Worm (Caenorhabditis elegans) whole organism, young adult: Measurements from ENCODE around the gene mltn-1.

Experiments used
- F33H1.4 ChIP-seq: fragments of 200-800 bp; sonication (Bioruptor generic); IDR thresholded peaks from 2 replicates; pipeline ENCODE4 v1.3.6; 2022; ENCODE audit warnings: missing genetic modification reagents, missing genetic modification characterization, missing compliant biosample characterization
- F52B5.7 ChIP-seq: sonication (generic microtip); optimal IDR thresholded peaks from 2 replicates; lab custom pipeline; 2016; ENCODE audit warnings: mild to moderate bottlenecking, missing genetic modification characterization, missing compliant biosample characterization
- F57C9.4 ChIP-seq: sonication (generic microtip); optimal IDR thresholded peaks from 2 replicates; lab custom pipeline; 2017; ENCODE audit warnings: mild to moderate bottlenecking, missing genetic modification characterization, missing compliant biosample characterization
- K12H6.12 ChIP-seq: fragments of 200-800 bp; sonication (Bioruptor generic); optimal IDR thresholded peaks from 2 replicates; lab custom pipeline; 2018; ENCODE audit warnings: mild to moderate bottlenecking, missing genetic modification characterization, missing compliant biosample characterization
- Y56A3A.18 ChIP-seq: fragments of 200-800 bp; sonication (Bioruptor generic); IDR thresholded peaks from 2 replicates; pipeline ENCODE4 v1.3.6; 2022; ENCODE audit warnings: missing genetic modification reagents, missing genetic modification characterization, missing compliant biosample characterization
- attf-3 ChIP-seq: fragments of 200-800 bp; sonication (Bioruptor generic); conservative IDR thresholded peaks from 2 replicates; pipeline ENCODE4 v1.3.6; 2022; ENCODE audit warnings: missing genetic modification reagents, missing genetic modification characterization, missing compliant biosample characterization
- bed-2 ChIP-seq: fragments of 200-800 bp; sonication (Bioruptor generic); IDR thresholded peaks from 2 replicates; pipeline ENCODE4 v1.3.6; 2022; ENCODE audit warnings: missing genetic modification reagents, missing genetic modification characterization, missing compliant biosample characterization
- ceh-79 ChIP-seq: sonication (generic microtip); optimal IDR thresholded peaks from 2 replicates; lab custom pipeline; 2017; ENCODE audit warnings: mild to moderate bottlenecking, missing genetic modification characterization, missing compliant biosample characterization
- die-1 ChIP-seq: sonication (generic microtip); optimal IDR thresholded peaks from 2 replicates; lab custom pipeline; 2016; ENCODE audit warnings: missing genotype, mild to moderate bottlenecking, missing genetic modification characterization, missing compliant biosample characterization
- dox-1 ChIP-seq: fragments of 200-800 bp; sonication (Bioruptor generic); IDR thresholded peaks from 2 replicates; pipeline ENCODE4 v1.3.6; 2022; ENCODE audit warnings: missing genetic modification reagents, missing genetic modification characterization, missing compliant biosample characterization
- egrh-3 ChIP-seq: fragments of 200-800 bp; sonication (Bioruptor generic); IDR thresholded peaks from 2 replicates; pipeline ENCODE4 v1.3.6; 2022; ENCODE audit warnings: missing genetic modification reagents, missing genetic modification characterization, missing compliant biosample characterization
- ekl-4 ChIP-seq: fragments of 200-800 bp; sonication (Bioruptor generic); IDR thresholded peaks from 2 replicates; pipeline ENCODE4 v1.3.6; 2022; ENCODE audit warnings: missing genetic modification reagents, missing genetic modification characterization, missing compliant biosample characterization
- him-1 ChIP-seq: sonication (generic microtip); optimal IDR thresholded peaks from 2 replicates; lab custom pipeline; 2016; ENCODE audit warnings: missing genotype, missing genetic modification reagents, missing genetic modification characterization, missing compliant biosample characterization
- let-607 ChIP-seq, 2 experiments: fragments of 200-800 bp in 1 of 2; sonication (Bioruptor generic) in 1 of 2; sonication (generic microtip) in 1 of 2; optimal IDR thresholded peaks; 2 replicates each; lab custom pipeline; 2016 to 2018; ENCODE audit warnings: mild to moderate bottlenecking in 2 of 2, missing compliant biosample characterization in 2 of 2, missing genetic modification characterization in 2 of 2, moderate library complexity in 2 of 2, missing genotype in 1 of 2
- lir-1 ChIP-seq: fragments of 200-800 bp; sonication (Bioruptor generic); conservative IDR thresholded peaks from 2 replicates; pipeline ENCODE4 v1.3.6; 2022; ENCODE audit warnings: missing genetic modification reagents, missing genetic modification characterization, missing compliant biosample characterization
- lsl-1 ChIP-seq: fragments of 200-800 bp; sonication (Bioruptor generic); optimal IDR thresholded peaks from 2 replicates; lab custom pipeline; 2018; ENCODE audit warnings: mild to moderate bottlenecking, missing genetic modification characterization, moderate library complexity, missing compliant biosample characterization
- mel-28 ChIP-seq: sonication (generic microtip); optimal IDR thresholded peaks from 2 replicates; lab custom pipeline; 2016; ENCODE audit warnings: borderline replicate concordance, mild to moderate bottlenecking, missing genetic modification characterization, missing compliant biosample characterization
- tbp1 ChIP-seq: fragments of 200-800 bp; sonication (Bioruptor generic); optimal IDR thresholded peaks from 2 replicates; lab custom pipeline; 2018; ENCODE audit warnings: mild to moderate bottlenecking, missing genetic modification characterization, missing compliant biosample characterization
- zfh-2 ChIP-seq: fragments of 200-800 bp; sonication (Bioruptor generic); conservative IDR thresholded peaks from 2 replicates; pipeline ENCODE4 v1.3.6; 2022; ENCODE audit warnings: missing genetic modification reagents, missing genetic modification characterization, missing compliant biosample characterization
- ztf-26 ChIP-seq: sonication (generic microtip); optimal IDR thresholded peaks from 2 replicates; lab custom pipeline; 2017; ENCODE audit warnings: missing genetic modification characterization, missing compliant biosample characterization

The mltn-1 gene

ce11 chrII:13096345-13096744, 48.7 kb downstream of the mltn-1 start:
- TF ChIP-seq tbp1 (GFP tag; lab: Kevin White, UChicago) (no peak), zfh-2 (GFP tag; lab: Robert Waterston, UW) (peak; percentile 74), lir-1 (no peak), attf-3 (GFP tag; lab: Robert Waterston, UW) (no peak), let-607 (tag; optimal IDR thresholded peaks at IDR 0.05; lab: Kevin White, UChicago) (no peak), F57C9.4 (tag; lab: Kevin White, UChicago) (no peak), egrh-3 (GFP tag; lab: Robert Waterston, UW) (peak; percentile 40; the same call in 1 of the 2 replicates), dox-1 (GFP tag; lab: Robert Waterston, UW) (0 out of 2 replicates have a peak, but pooled peaks have one; percentile 10), F52B5.7 (tag; lab: Kevin White, UChicago) (peak; percentile 13)

ce11 chrII:13091857-13092256, 53.2 kb downstream of the mltn-1 start:
- no peak for TF ChIP-seq ztf-26 (tag; lab: Kevin White, UChicago)
- TF ChIP-seq mel-28 (tag; lab: Kevin White, UChicago) = no peak
- TF ChIP-seq lsl-1 (GFP tag; lab: Kevin White, UChicago) = peak; percentile 59
- TF ChIP-seq bed-2 (GFP tag; lab: Robert Waterston, UW) = no peak
- TF ChIP-seq ekl-4 (GFP tag; lab: Robert Waterston, UW) = 0 out of 2 replicates have a peak, but pooled peaks have one; percentile 51

ce11 chrII:13091123-13091522, 53.9 kb downstream of the mltn-1 start, which contains the start of gene Y81G3A.4:
Gene Y81G3A.4, plus strand, starts transcription at chrII:13091423.
- TF ChIP-seq Y56A3A.18 (no peak), F33H1.4 (GFP tag; lab: Robert Waterston, UW) (no peak), K12H6.12 (tag; lab: Kevin White, UChicago) (no peak), die-1 (no peak), mel-28 (tag; lab: Kevin White, UChicago) (no peak), attf-3 (GFP tag; lab: Robert Waterston, UW) (no peak), ceh-79 (tag; lab: Kevin White, UChicago) (no peak), him-1 (no peak), F52B5.7 (tag; lab: Kevin White, UChicago) (no peak)
